Fruit fly (Drosophila melanogaster) whole organism, adult: ENCODE results near the gene msi.

Source experiments
- CG11617 ChIP-seq: fragments of 200-800 bp; sonication (Bioruptor generic); optimal IDR thresholded peaks from 2 replicates; lab custom pipeline; 2017; ENCODE audit warnings: mild to moderate bottlenecking, missing biosample characterization, missing genetic modification reagents, missing genetic modification characterization
- CG12768 ChIP-seq: fragments of 200-800 bp; sonication (Bioruptor generic); optimal IDR thresholded peaks from 2 replicates; lab custom pipeline; 2017; ENCODE audit warnings: missing biosample characterization, missing genetic modification characterization, mild to moderate bottlenecking, moderate library complexity, missing genetic modification reagents
- CG14711 ChIP-seq: fragments of 200-800 bp; sonication (Bioruptor generic); optimal IDR thresholded peaks from 2 replicates; lab custom pipeline; 2018; ENCODE audit warnings: missing biosample characterization, mild to moderate bottlenecking, missing genetic modification characterization, moderate library complexity
- CG1620 ChIP-seq: fragments of 200-800 bp; sonication (Bioruptor generic); optimal IDR thresholded peaks from 2 replicates; lab custom pipeline; 2016; ENCODE audit warnings: missing biosample characterization, missing genetic modification characterization
- CG33017 ChIP-seq: fragments of 200-800 bp; sonication (Bioruptor generic); optimal IDR thresholded peaks from 2 replicates; lab custom pipeline; 2018; ENCODE audit warnings: missing biosample characterization, mild to moderate bottlenecking, missing genetic modification characterization, moderate library complexity
- CG5204 ChIP-seq: fragments of 200-800 bp; sonication (Bioruptor generic); optimal IDR thresholded peaks from 2 replicates; lab custom pipeline; 2016; ENCODE audit warnings: missing biosample characterization, missing genetic modification characterization
- CG7045 ChIP-seq: fragments of 200-800 bp; sonication (Bioruptor generic); optimal IDR thresholded peaks from 2 replicates; lab custom pipeline; 2017; ENCODE audit warnings: missing biosample characterization, mild to moderate bottlenecking, missing genetic modification characterization
- CG7101 ChIP-seq: fragments of 200-800 bp; sonication (Bioruptor generic); optimal IDR thresholded peaks from 2 replicates; lab custom pipeline; 2018; ENCODE audit warnings: missing biosample characterization, mild to moderate bottlenecking, missing genetic modification characterization, moderate library complexity
- Clk ChIP-seq: fragments of 200-800 bp; sonication (Bioruptor generic); optimal IDR thresholded peaks from 2 replicates; lab custom pipeline; 2017; ENCODE audit warnings: missing biosample characterization, missing genetic modification characterization
- Crg-1 ChIP-seq: fragments of 200-800 bp; sonication (Bioruptor generic); optimal IDR thresholded peaks from 2 replicates; lab custom pipeline; 2016; ENCODE audit warnings: missing biosample characterization, missing genetic modification characterization
- Hr96 ChIP-seq: fragments of 200-800 bp; sonication (Bioruptor generic); optimal IDR thresholded peaks from 2 replicates; lab custom pipeline; 2016; ENCODE audit warnings: missing biosample characterization, missing genetic modification characterization
- Mnt ChIP-seq: fragments of 200-800 bp; sonication (Bioruptor generic); optimal IDR thresholded peaks from 2 replicates; lab custom pipeline; 2016; ENCODE audit warnings: missing biosample characterization, mild to moderate bottlenecking, missing genetic modification characterization
- bab1 ChIP-seq: fragments of 200-800 bp; sonication (Bioruptor generic); optimal IDR thresholded peaks from 3 replicates; lab custom pipeline; 2019; ENCODE audit warnings: missing biosample characterization, mild to moderate bottlenecking, missing genetic modification characterization, moderate library complexity
- cic ChIP-seq: fragments of 200-800 bp; sonication (Bioruptor generic); optimal IDR thresholded peaks from 2 replicates; lab custom pipeline; 2017; ENCODE audit warnings: missing biosample characterization, mild to moderate bottlenecking, missing genetic modification characterization, moderate library complexity
- cnc ChIP-seq, 2 experiments: fragments of >200 bp; optimal IDR thresholded peaks; 2 replicates each; lab custom pipeline; 2017
- kay ChIP-seq: fragments of 200-800 bp; sonication (Bioruptor generic); peaks from one replicate; lab custom pipeline; 2016; ENCODE audit warnings: missing biosample characterization, missing genetic modification characterization, borderline replicate concordance
- ovo ChIP-seq: fragments of 200-800 bp; sonication (Bioruptor generic); optimal IDR thresholded peaks from 2 replicates; lab custom pipeline; 2016; ENCODE audit warnings: missing biosample characterization, missing genetic modification characterization
- pad ChIP-seq: fragments of 200-800 bp; sonication (Bioruptor generic); optimal IDR thresholded peaks from 3 replicates; lab custom pipeline; 2017; ENCODE audit warnings: missing biosample characterization, missing genetic modification characterization, mild to moderate bottlenecking, moderate library complexity, missing genetic modification reagents
- tj ChIP-seq: fragments of 200-800 bp; sonication (Bioruptor generic); optimal IDR thresholded peaks from 3 replicates; lab custom pipeline; 2017; ENCODE audit warnings: missing biosample characterization, mild to moderate bottlenecking, missing genetic modification characterization, moderate library complexity
- toe ChIP-seq: fragments of 200-800 bp; sonication (Bioruptor generic); optimal IDR thresholded peaks from 2 replicates; lab custom pipeline; 2016; ENCODE audit warnings: missing biosample characterization, missing genetic modification characterization

The msi gene

dm6 chr3R:25515450-25516288 lies at the start of gene msi:
Gene msi (plus strand): TSS chr3R:25516118.
- TF ChIP-seq Mnt (GFP tag; lab: Kevin White, UChicago) (no peak), Clk (GFP tag; lab: Kevin White, UChicago) (peak; percentile 23), CG7045 (peak; percentile 92), CG1620 (GFP tag; lab: Kevin White, UChicago) (no peak), CG7101 (tag; lab: Kevin White, UChicago) (peak; percentile 95), cnc (optimal IDR thresholded peaks at IDR 0.05; lab: Kevin White, UChicago) (no peak), CG12768 (peak; percentile 89), CG33017 (peak; percentile 97), CG14711 (tag; lab: Kevin White, UChicago) (peak; percentile 92), Hr96 (GFP tag; lab: Kevin White, UChicago) (no peak), pad (GFP tag; lab: Kevin White, UChicago) (peak; percentile 89), CG11617 (GFP tag; lab: Kevin White, UChicago) (peak; percentile 88), cic (GFP tag; lab: Kevin White, UChicago) (peak; percentile 60), ovo (GFP tag; lab: Kevin White, UChicago) (peak; percentile 35), toe (GFP tag; lab: Kevin White, UChicago) (peak; percentile 15), kay (GFP tag; lab: Kevin White, UChicago) (peak; percentile 23), tj (GFP tag; lab: Kevin White, UChicago) (peak; percentile 69), Crg-1 (peak; percentile 19), bab1 (GFP tag; lab: Kevin White, UChicago) (peak; percentile 89), CG5204 (peak; percentile 31)

- TF ChIP-seq kay (GFP tag; lab: Kevin White, UChicago) (no peak), pad (GFP tag; lab: Kevin White, UChicago) (no peak), CG7101 (tag; lab: Kevin White, UChicago) (no peak), ovo (GFP tag; lab: Kevin White, UChicago) (no peak), cnc (optimal IDR thresholded peaks at IDR 0.05; lab: Kevin White, UChicago) (no peak), bab1 (GFP tag; lab: Kevin White, UChicago) (no peak), tj (GFP tag; lab: Kevin White, UChicago) (no peak), Crg-1 (no peak), cic (GFP tag; lab: Kevin White, UChicago) (no peak), Hr96 (GFP tag; lab: Kevin White, UChicago) (no peak), Clk (GFP tag; lab: Kevin White, UChicago) (no peak), CG11617 (GFP tag; lab: Kevin White, UChicago) (no peak), toe (GFP tag; lab: Kevin White, UChicago) (no peak), CG14711 (tag; lab: Kevin White, UChicago) (no peak), CG12768 (no peak)
Observed at dm6 chr3R:25466166-25466565, 49.8 kb upstream of the msi start.

- TF ChIP-seq Clk (GFP tag; lab: Kevin White, UChicago) (no peak), CG7045 (no peak), toe (GFP tag; lab: Kevin White, UChicago) (no peak), kay (GFP tag; lab: Kevin White, UChicago) (no peak), Hr96 (GFP tag; lab: Kevin White, UChicago) (no peak), ovo (GFP tag; lab: Kevin White, UChicago) (no peak), Mnt (GFP tag; lab: Kevin White, UChicago) (no peak)
Observed at dm6 chr3R:25471853-25472634, 43.9 kb upstream of the msi start.

- TF ChIP-seq Mnt (GFP tag; lab: Kevin White, UChicago) (peak; percentile 95), cic (GFP tag; lab: Kevin White, UChicago) (peak; percentile 70), CG33017 (peak; percentile 91), CG12768 (peak; percentile 98), CG7045 (peak; percentile 97), toe (GFP tag; lab: Kevin White, UChicago) (peak; percentile 99), Clk (GFP tag; lab: Kevin White, UChicago) (peak; percentile 92), cnc (optimal IDR thresholded peaks at IDR 0.05; lab: Kevin White, UChicago) (no peak), CG1620 (GFP tag; lab: Kevin White, UChicago) (peak; percentile 98), Hr96 (GFP tag; lab: Kevin White, UChicago) (peak; percentile 98), Crg-1 (peak; percentile 96), pad (GFP tag; lab: Kevin White, UChicago) (peak; percentile 86), kay (GFP tag; lab: Kevin White, UChicago) (no peak), tj (GFP tag; lab: Kevin White, UChicago) (peak; percentile 93), CG7101 (tag; lab: Kevin White, UChicago) (peak; percentile 96), CG11617 (GFP tag; lab: Kevin White, UChicago) (peak; percentile 99), CG5204 (peak; percentile 99), ovo (GFP tag; lab: Kevin White, UChicago) (peak; percentile 95), CG14711 (tag; lab: Kevin White, UChicago) (peak; percentile 95), bab1 (GFP tag; lab: Kevin White, UChicago) (peak; percentile 97)
Observed at dm6 chr3R:25472635-25473552, 43.0 kb upstream of the msi start, which contains the start of the genes Fur1 and Vps33B. Gene Fur1 (minus strand): TSS chr3R:25473058. Gene Vps33B (plus strand): TSS chr3R:25473490.
